Worm (Caenorhabditis elegans): Measurements from ENCODE around the gene droe-8.
"Not testable (repeated sequence)": the region's sequence is repeated elsewhere in the genome, so short reads cannot be mapped to it uniquely, and the experiment has no call there.

The droe-8 gene

DNA sequence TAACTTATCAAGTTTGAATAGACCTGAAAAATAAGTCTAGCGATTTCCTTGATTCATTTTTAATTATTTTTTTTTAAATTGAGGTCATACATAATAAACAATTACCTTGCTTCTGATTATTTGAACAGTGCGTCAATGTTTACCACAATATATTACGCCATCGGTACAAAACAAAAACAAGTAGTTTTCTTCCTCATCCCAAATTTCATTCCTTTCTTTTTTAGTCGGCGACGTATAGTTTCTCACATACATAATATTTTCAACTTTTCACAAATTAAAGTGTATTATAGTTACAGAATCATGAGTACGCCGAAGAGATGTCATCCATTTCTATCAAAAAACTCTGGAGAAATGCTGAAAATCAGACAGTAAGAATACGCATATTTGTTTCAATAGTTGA, at the start of gene droe-8:
TSS of gene droe-8 (plus strand) at position 301 of the 400 bp plus-strand sequence.
- not testable (repeated sequence) for TF ChIP-seq Y79H2A.3 (GFP tag; conservative IDR thresholded peaks at IDR 0.05); B0035.1 (tag; optimal IDR thresholded peaks at IDR 0.05); Y53F4B.3 (GFP tag; IDR thresholded peaks at IDR 0.05)

DNA sequence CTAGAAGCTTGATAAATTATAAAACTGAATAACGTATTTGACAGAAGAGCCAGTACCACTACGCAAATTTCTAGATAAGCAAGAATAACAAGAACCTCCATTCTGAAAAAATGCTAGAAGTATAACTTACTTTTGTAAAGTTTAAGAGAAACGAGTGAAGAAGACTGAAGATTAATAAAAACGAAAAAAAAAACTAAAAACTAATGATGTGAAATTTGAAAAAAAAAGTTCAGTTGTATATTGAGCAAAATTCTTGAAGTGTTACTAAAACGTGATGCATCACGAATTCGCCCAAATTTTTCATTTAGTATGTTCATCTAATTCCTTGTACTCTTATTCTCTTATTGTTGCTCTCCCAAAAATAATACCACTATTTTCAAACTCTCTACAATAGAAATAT, 49.1 kb upstream of the droe-8 start, which contains the start of gene ZC190.6:
TSS of gene ZC190.6 (minus strand) at position 101 of the 400 bp plus-strand sequence.
- TF ChIP-seq nhr-120 (GFP tag; IDR thresholded peaks at IDR 0.05) (no peak), sea-2 (GFP tag; IDR thresholded peaks at IDR 0.05) (no peak), ztf-22 (GFP tag; optimal IDR thresholded peaks at IDR 0.05) (no peak), T07F8.4 (tag; optimal IDR thresholded peaks at IDR 0.05) (no peak), ztf-6 (GFP tag; IDR thresholded peaks at IDR 0.05) (no peak), F52B5.7 (tag; optimal IDR thresholded peaks at IDR 0.05) (no peak), sdz-38 (tag; optimal IDR thresholded peaks at IDR 0.05) (no peak), tbx-9 (tag; optimal IDR thresholded peaks at IDR 0.05; ENCODE audit: borderline replicate concordance) (no peak), repo-1 (tag; optimal IDR thresholded peaks at IDR 0.05) (no peak), bed-1 (GFP tag; IDR thresholded peaks at IDR 0.05) (no peak)

DNA sequence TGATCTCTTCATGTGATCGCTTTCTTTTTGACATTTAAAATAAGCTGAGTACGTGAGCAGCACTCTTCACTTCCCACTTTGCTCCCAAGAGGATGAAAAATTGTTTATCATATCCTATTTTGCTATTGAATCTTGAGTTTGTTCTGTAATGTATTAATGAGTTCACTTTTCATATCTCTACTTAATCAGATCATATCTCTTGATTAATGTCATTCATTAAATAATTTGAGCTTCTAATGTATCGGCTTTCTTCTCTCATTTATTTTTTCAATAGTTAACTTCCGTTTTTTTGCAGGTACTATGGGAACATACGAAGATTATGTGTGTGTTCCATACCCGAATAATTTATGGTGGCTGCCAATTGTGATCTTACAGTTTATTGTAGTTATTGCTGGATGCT, 45.3 kb upstream of the droe-8 start, which contains the start of gene ZC190.2:
TSS of gene ZC190.2 (plus strand) at position 301 of the 400 bp plus-strand sequence.
- TF ChIP-seq nhr-27 (tag; optimal IDR thresholded peaks at IDR 0.05) (no peak), dpff-1 (tag; optimal IDR thresholded peaks at IDR 0.05) (no peak), fkh-3 (tag; optimal IDR thresholded peaks at IDR 0.05) (no peak), ceh-40 (GFP tag; IDR thresholded peaks at IDR 0.05) (no peak), B0035.1 (tag; optimal IDR thresholded peaks at IDR 0.05) (no peak), B0019.2 (GFP tag; conservative IDR thresholded peaks at IDR 0.05) (no peak), cebp-1 (GFP tag; IDR thresholded peaks at IDR 0.05) (no peak), cebp-1 (tag; optimal IDR thresholded peaks at IDR 0.05) (no peak), F49E8.2 (tag; optimal IDR thresholded peaks at IDR 0.05; ENCODE audit: insufficient read depth) (no peak), ztf-22 (GFP tag; optimal IDR thresholded peaks at IDR 0.05) (no peak), xnd-1 (tag; optimal IDR thresholded peaks at IDR 0.05) (no peak), C06A6.2 (GFP tag; conservative IDR thresholded peaks at IDR 0.05) (no peak), akir-1 (GFP tag; optimal IDR thresholded peaks at IDR 0.05) (no peak), attf-3 (GFP tag; conservative IDR thresholded peaks at IDR 0.05) (no peak)

DNA sequence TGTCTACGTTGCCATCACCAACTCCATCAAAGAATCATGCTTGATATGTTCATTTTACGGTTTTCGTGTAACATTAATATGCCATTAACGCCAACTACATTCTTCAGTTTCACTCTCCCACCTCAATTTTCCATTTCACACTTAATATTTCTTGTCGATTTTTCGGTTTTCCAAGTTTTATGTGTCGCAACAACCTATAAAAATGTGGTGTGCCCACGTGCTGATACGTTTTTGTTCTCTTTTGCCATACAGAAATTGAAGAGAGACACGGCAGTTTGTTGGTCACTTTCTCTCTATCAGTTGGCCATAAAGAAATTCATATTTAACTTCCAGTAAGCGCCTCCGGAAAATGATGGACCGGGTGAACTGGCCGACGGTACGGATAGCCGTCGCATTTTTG, 43.6 kb upstream of the droe-8 start, which contains the start of gene cln-3.3:
TSS of gene cln-3.3 (plus strand) at position 334 of the 400 bp plus-strand sequence.
- TF ChIP-seq B0336.3 (GFP tag; IDR thresholded peaks at IDR 0.05), result no peak
- peak; percentile 44 for TF ChIP-seq nhr-80 (tag; optimal IDR thresholded peaks at IDR 0.05)

DNA sequence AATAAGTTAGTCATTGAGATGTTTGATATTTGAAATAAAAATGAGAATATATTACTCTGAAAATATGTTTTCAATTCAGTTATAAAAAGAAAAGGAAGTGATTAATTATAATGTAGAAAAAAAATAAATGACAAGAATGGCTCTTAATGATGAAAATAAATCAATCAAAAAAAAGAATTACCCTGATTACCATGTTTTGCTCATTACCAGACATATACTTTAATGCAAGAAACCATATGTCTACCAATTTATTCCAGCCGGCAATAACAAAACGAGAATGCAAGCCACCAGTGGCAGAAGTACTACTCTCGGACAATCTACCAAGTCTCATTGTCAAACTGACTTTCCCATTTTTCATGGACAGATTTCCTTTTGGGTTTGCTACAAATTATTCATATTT, 42.5 kb upstream of the droe-8 start:
- no peak for TF ChIP-seq bed-2 (GFP tag; IDR thresholded peaks at IDR 0.05)
- TF ChIP-seq D2030.7 (GFP tag; IDR thresholded peaks at IDR 0.05), result no peak
- no peak for TF ChIP-seq mcd-1 (GFP tag; IDR thresholded peaks at IDR 0.05)

DNA sequence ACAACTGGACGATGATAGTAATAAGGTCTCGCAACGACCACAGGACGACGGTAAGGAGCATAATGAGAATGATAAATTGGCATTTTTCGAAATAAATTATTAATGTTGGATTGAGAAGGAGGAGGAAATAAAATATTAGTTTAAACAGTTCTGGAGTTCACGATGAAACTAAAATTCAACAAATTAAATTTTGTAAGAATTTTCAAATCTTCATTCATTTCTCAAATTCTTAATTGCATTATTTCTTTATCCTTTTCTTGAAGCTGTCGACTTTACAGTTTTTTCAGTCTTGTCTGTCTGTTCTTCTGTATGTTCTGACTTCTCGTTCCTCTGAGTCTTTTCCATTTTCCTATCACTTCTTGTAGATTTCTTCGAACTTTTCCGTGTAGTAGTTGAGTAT, 39.6 kb upstream of the droe-8 start, which contains the start of gene ZC190.7:
TSS of gene ZC190.7 (minus strand) at position 101 of the 400 bp plus-strand sequence.
- TF ChIP-seq sea-2 (GFP tag; IDR thresholded peaks at IDR 0.05) (no peak), rcor-1 (GFP tag; IDR thresholded peaks at IDR 0.05) (no peak), ceh-27 (GFP tag; optimal IDR thresholded peaks at IDR 0.05) (no peak), egl-18 (GFP tag; IDR thresholded peaks at IDR 0.05) (no peak), mxl-1 (tag; optimal IDR thresholded peaks at IDR 0.05) (no peak), madf-10 (tag; optimal IDR thresholded peaks at IDR 0.05) (no peak)

All from whole organism, young adult.